Fruit fly (Drosophila melanogaster): ENCODE data around the gene CG11529.
A peak's percentile ranks its signal among the peaks of the same experiment; 100 is the strongest.

Gene CG11529

dm6 chr3L:12197491-12197890 is at the start of gene CG11529:
CG11529 (plus strand) TSS chr3L:12197791.
- no peak for TF ChIP-seq foxo (GFP tag; optimal IDR thresholded peaks at IDR 0.05)
- no peak for TF ChIP-seq sage (GFP tag; optimal IDR thresholded peaks at IDR 0.05)

dm6 chr3L:12149024-12149423 is 48.6 kb upstream of the CG11529 start, which contains the start of gene CG32099:
CG32099 (plus strand) TSS chr3L:12149273.
- no peak for TF ChIP-seq sage (GFP tag; optimal IDR thresholded peaks at IDR 0.05)
- TF ChIP-seq psq (GFP tag; optimal IDR thresholded peaks at IDR 0.05) = no peak
- no peak for TF ChIP-seq dl (GFP tag; optimal IDR thresholded peaks at IDR 0.05; ENCODE audit: insufficient read depth in 1 of 2, partially characterized antibody in 2 of 2)
- no peak for TF ChIP-seq Hr78 (GFP tag; optimal IDR thresholded peaks at IDR 0.05)
- no peak for TF ChIP-seq Rel (GFP tag; optimal IDR thresholded peaks at IDR 0.05)
- peak; percentile 82 for TF ChIP-seq Rel (tag; optimal IDR thresholded peaks at IDR 0.05)
- no peak for TF ChIP-seq Dfd (GFP tag; optimal IDR thresholded peaks at IDR 0.05)

dm6 chr3L:12162156-12162682 is 35.4 kb upstream of the CG11529 start:
- no peak for TF ChIP-seq Jra (GFP tag; optimal IDR thresholded peaks at IDR 0.05)
- TF ChIP-seq rgr (GFP tag; optimal IDR thresholded peaks at IDR 0.05) = no peak
- no peak for TF ChIP-seq CG32264 (GFP tag; optimal IDR thresholded peaks at IDR 0.05)
- no peak for TF ChIP-seq CG9705 (GFP tag; optimal IDR thresholded peaks at IDR 0.05)
- no peak for TF ChIP-seq Hnf4 (GFP tag; optimal IDR thresholded peaks at IDR 0.05)
- no peak for TF ChIP-seq Mio (GFP tag; optimal IDR thresholded peaks at IDR 0.05)
- no peak for TF ChIP-seq dl (GFP tag; optimal IDR thresholded peaks at IDR 0.05; ENCODE audit: insufficient read depth in 1 of 2, partially characterized antibody in 2 of 2)
- no peak for TF ChIP-seq sv (GFP tag; optimal IDR thresholded peaks at IDR 0.05)
- TF ChIP-seq fru (GFP tag; optimal IDR thresholded peaks at IDR 0.05) = no peak

- TF ChIP-seq psq (GFP tag; optimal IDR thresholded peaks at IDR 0.05) (no peak), Hr83 (GFP tag; optimal IDR thresholded peaks at IDR 0.05; ENCODE audit: poor library complexity, severe bottlenecking) (no peak), sv (GFP tag; optimal IDR thresholded peaks at IDR 0.05) (no peak), Hnf4 (GFP tag; optimal IDR thresholded peaks at IDR 0.05) (no peak)
Observed at dm6 chr3L:12163082-12163481, 34.5 kb upstream of the CG11529 start.

dm6 chr3L:12163693-12164092 is 33.9 kb upstream of the CG11529 start, which contains the start of gene CG9760:
CG9760 (minus strand) TSS chr3L:12163735.
- TF ChIP-seq Sp1 (GFP tag; optimal IDR thresholded peaks at IDR 0.05) (no peak), Jra (GFP tag; optimal IDR thresholded peaks at IDR 0.05) (no peak), dl (GFP tag; optimal IDR thresholded peaks at IDR 0.05; ENCODE audit: insufficient read depth in 1 of 2, partially characterized antibody in 2 of 2) (no peak), dmrt93B (GFP tag; optimal IDR thresholded peaks at IDR 0.05) (no peak), br (GFP tag; optimal IDR thresholded peaks at IDR 0.05) (no peak), HLH106 (tag; optimal IDR thresholded peaks at IDR 0.05) (no peak), OdsH (GFP tag; optimal IDR thresholded peaks at IDR 0.05) (no peak), psq (GFP tag; optimal IDR thresholded peaks at IDR 0.05) (no peak)

dm6 chr3L:12175382-12175781 is 22.2 kb upstream of the CG11529 start, which contains the start of gene Rh7:
Rh7 (minus strand) TSS chr3L:12175482.
- no peak for TF ChIP-seq usp (GFP tag; optimal IDR thresholded peaks at IDR 0.05)
- no peak for TF ChIP-seq pan (optimal IDR thresholded peaks at IDR 0.05)
- TF ChIP-seq Vsx2 (GFP tag; optimal IDR thresholded peaks at IDR 0.05; ENCODE audit: partially characterized antibody) = no peak
- no peak for TF ChIP-seq tai (GFP tag; optimal IDR thresholded peaks at IDR 0.05)
- no peak for TF ChIP-seq woc (GFP tag; optimal IDR thresholded peaks at IDR 0.05)
- TF ChIP-seq Rel (GFP tag; optimal IDR thresholded peaks at IDR 0.05) = no peak
- TF ChIP-seq Rel (tag; optimal IDR thresholded peaks at IDR 0.05) = no peak
- TF ChIP-seq psq (GFP tag; optimal IDR thresholded peaks at IDR 0.05) = no peak

- TF ChIP-seq tai (GFP tag; optimal IDR thresholded peaks at IDR 0.05) = no peak
- TF ChIP-seq CG9705 (GFP tag; optimal IDR thresholded peaks at IDR 0.05) = no peak
- no peak for TF ChIP-seq fru (GFP tag; optimal IDR thresholded peaks at IDR 0.05)
- TF ChIP-seq CG32264 (GFP tag; optimal IDR thresholded peaks at IDR 0.05) = no peak
- TF ChIP-seq dl (GFP tag; optimal IDR thresholded peaks at IDR 0.05; ENCODE audit: insufficient read depth in 1 of 2, partially characterized antibody in 2 of 2) = no peak
- no peak for TF ChIP-seq rgr (GFP tag; optimal IDR thresholded peaks at IDR 0.05)
- no peak for TF ChIP-seq Vsx2 (GFP tag; optimal IDR thresholded peaks at IDR 0.05; ENCODE audit: partially characterized antibody)
- no peak for TF ChIP-seq OdsH (GFP tag; optimal IDR thresholded peaks at IDR 0.05)
- no peak for TF ChIP-seq Hr83 (GFP tag; optimal IDR thresholded peaks at IDR 0.05; ENCODE audit: poor library complexity, severe bottlenecking)
- no peak for TF ChIP-seq Sp1 (GFP tag; optimal IDR thresholded peaks at IDR 0.05)
- TF ChIP-seq brk (GFP tag; optimal IDR thresholded peaks at IDR 0.05) = no peak
Observed at dm6 chr3L:12177301-12177700, 20.3 kb upstream of the CG11529 start, which contains the start of gene CAH2. CAH2 (plus strand) TSS chr3L:12177601.
